Fruit fly (Drosophila melanogaster) whole organism, prepupa: ENCODE data around the gene gzl.

Source experiments
- achi ChIP-seq: fragments of 200-800 bp; sonication (Bioruptor generic); optimal IDR thresholded peaks from 3 replicates; lab custom pipeline; 2016; ENCODE audit warnings: missing biosample characterization, missing genetic modification characterization
- dac ChIP-seq: fragments of 200-800 bp; sonication (Bioruptor generic); optimal IDR thresholded peaks from 2 replicates; lab custom pipeline; 2017; ENCODE audit warnings: missing biosample characterization, mild to moderate bottlenecking, missing genetic modification characterization
- esn ChIP-seq: fragments of 200-800 bp; sonication (Bioruptor generic); optimal IDR thresholded peaks from 2 replicates; lab custom pipeline; 2016; ENCODE audit warnings: missing biosample characterization, mild to moderate bottlenecking, missing genetic modification characterization, moderate library complexity

DNA sequence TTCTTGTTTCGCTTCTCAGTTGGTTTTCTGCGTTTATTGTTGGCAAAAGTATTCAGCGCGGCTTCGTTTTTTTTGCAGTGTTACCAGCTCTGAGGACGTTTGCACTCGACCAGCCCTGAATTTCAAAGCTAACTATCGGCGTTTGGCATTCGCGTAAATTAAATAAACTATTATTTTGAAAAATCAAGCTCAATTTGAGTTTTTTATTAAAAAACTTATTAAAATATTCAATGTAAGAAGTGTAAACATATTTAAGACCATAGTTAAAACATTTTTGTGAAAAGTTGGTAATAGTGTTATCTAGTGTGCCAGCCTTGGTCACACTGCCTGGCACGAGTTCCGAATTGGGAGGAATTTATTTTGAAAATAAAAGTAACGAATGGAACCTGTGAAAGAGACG, 36.9 kb upstream of the gzl start, which contains the start of the genes SmD2 and CG18048:
- no peak for TF ChIP-seq dac
- no peak for TF ChIP-seq achi
- TF ChIP-seq esn (GFP tag; lab: Kevin White, UChicago): peak; percentile 3
